Fruit fly (Drosophila melanogaster) whole organism, embryonic: ENCODE data around the gene CG14420.

ENCODE experiments used
- CG1233 ChIP-seq: fragments of 200-800 bp; sonication (Bioruptor generic); optimal IDR thresholded peaks from 4 replicates; lab custom pipeline; 2018; ENCODE audit warnings: missing biosample characterization, mild to moderate bottlenecking, missing genetic modification characterization
- CG13894 ChIP-seq: fragments of 200-800 bp; sonication (Bioruptor generic); optimal IDR thresholded peaks from 3 replicates; lab custom pipeline; 2018; ENCODE audit warnings: missing biosample characterization, mild to moderate bottlenecking, missing genetic modification characterization, moderate library complexity
- CG14860 ChIP-seq: fragments of 200-800 bp; sonication (Bioruptor generic); IDR thresholded peaks from 3 replicates; pipeline ENCODE4 v1.3.6; 2022; ENCODE audit warnings: missing biosample characterization, missing genetic modification characterization; ENCODE audit not compliant: partially characterized antibody
- CG1529 ChIP-seq: fragments of 200-800 bp; sonication (Bioruptor generic); optimal IDR thresholded peaks from 3 replicates; lab custom pipeline; 2018; ENCODE audit warnings: missing biosample characterization, missing genetic modification characterization
- CG1602 ChIP-seq: fragments of 200-800 bp; sonication (Bioruptor generic); optimal IDR thresholded peaks from 3 replicates; lab custom pipeline; 2016; ENCODE audit warnings: missing biosample characterization, missing genetic modification characterization
- CG16779 ChIP-seq: fragments of 200-800 bp; sonication (Bioruptor generic); IDR thresholded peaks from 2 replicates; pipeline ENCODE4 v1.3.6; 2022; ENCODE audit warnings: missing biosample characterization, missing genetic modification characterization
- CG18619 ChIP-seq: fragments of 200-800 bp; sonication (Bioruptor generic); optimal IDR thresholded peaks from 3 replicates; lab custom pipeline; 2017; ENCODE audit warnings: missing biosample characterization, mild to moderate bottlenecking, missing genetic modification characterization
- CG18764 ChIP-seq: fragments of 200-800 bp; sonication (Bioruptor generic); optimal IDR thresholded peaks from 3 replicates; lab custom pipeline; 2016; ENCODE audit warnings: missing biosample characterization, missing genetic modification characterization
- CG2120 ChIP-seq: fragments of 200-800 bp; sonication (Bioruptor generic); optimal IDR thresholded peaks from 3 replicates; lab custom pipeline; 2016; ENCODE audit warnings: missing biosample characterization, missing genetic modification characterization
- CG2199 ChIP-seq: fragments of 200-800 bp; sonication (Bioruptor generic); IDR thresholded peaks from 3 replicates; pipeline ENCODE4 v1.3.6; 2022; ENCODE audit warnings: missing biosample characterization, missing genetic modification characterization
- CG3065 ChIP-seq: fragments of 200-800 bp; sonication (Bioruptor generic); optimal IDR thresholded peaks from 2 replicates; lab custom pipeline; 2016; ENCODE audit warnings: missing biosample characterization, missing genetic modification characterization
- CG31224 ChIP-seq: fragments of 200-800 bp; sonication (Bioruptor generic); IDR thresholded peaks from 2 replicates; pipeline ENCODE4 v1.3.6; 2022; ENCODE audit warnings: missing biosample characterization, missing genetic modification characterization
- CG32767 ChIP-seq: fragments of 200-800 bp; sonication (Bioruptor generic); IDR thresholded peaks from 2 replicates; pipeline ENCODE4 v1.3.6; 2022; ENCODE audit warnings: missing biosample characterization, missing genetic modification characterization
- CG32772 ChIP-seq: fragments of 200-800 bp; sonication (Bioruptor generic); IDR thresholded peaks from 2 replicates; pipeline ENCODE4 v1.3.6; 2022; ENCODE audit warnings: missing biosample characterization, missing genetic modification characterization
- CG34224 ChIP-seq: fragments of 200-800 bp; sonication (Bioruptor generic); IDR thresholded peaks from 3 replicates; pipeline ENCODE4 v1.3.6; 2022; ENCODE audit warnings: missing biosample characterization, missing genetic modification characterization; ENCODE audit not compliant: partially characterized antibody
- CG4617 ChIP-seq: fragments of 200-800 bp; sonication (Bioruptor generic); optimal IDR thresholded peaks from 3 replicates; lab custom pipeline; 2016; ENCODE audit warnings: missing biosample characterization, missing genetic modification characterization, borderline replicate concordance
- CG6689 ChIP-seq: fragments of 200-800 bp; sonication (Bioruptor generic); IDR thresholded peaks from 2 replicates; pipeline ENCODE4 v1.3.6; 2022; ENCODE audit warnings: missing biosample characterization, missing genetic modification characterization
- CG7556 ChIP-seq: fragments of 200-800 bp; sonication (Bioruptor generic); optimal IDR thresholded peaks from 2 replicates; lab custom pipeline; 2017; ENCODE audit warnings: missing biosample characterization, mild to moderate bottlenecking, missing genetic modification characterization
- CG7745 ChIP-seq: fragments of 200-800 bp; sonication (Bioruptor generic); optimal IDR thresholded peaks from 2 replicates; lab custom pipeline; 2018; ENCODE audit warnings: missing biosample characterization, mild to moderate bottlenecking, missing genetic modification characterization, moderate library complexity
- CG7839 ChIP-seq: fragments of 200-800 bp; sonication (Bioruptor generic); optimal IDR thresholded peaks from 3 replicates; lab custom pipeline; 2018; ENCODE audit warnings: missing biosample characterization, mild to moderate bottlenecking, missing genetic modification characterization, moderate library complexity
- CG7987 ChIP-seq: fragments of 200-800 bp; sonication (Bioruptor generic); optimal IDR thresholded peaks from 2 replicates; lab custom pipeline; 2018; ENCODE audit warnings: missing biosample characterization, mild to moderate bottlenecking, missing genetic modification characterization, moderate library complexity
- CG8388 ChIP-seq: fragments of 200-800 bp; sonication (Bioruptor generic); optimal IDR thresholded peaks from 2 replicates; lab custom pipeline; 2019; ENCODE audit warnings: missing biosample characterization, mild to moderate bottlenecking, missing genetic modification characterization, moderate library complexity
- CG9437 ChIP-seq: fragments of 200-800 bp; sonication (Bioruptor generic); optimal IDR thresholded peaks from 2 replicates; lab custom pipeline; 2018; ENCODE audit warnings: missing biosample characterization, mild to moderate bottlenecking, missing genetic modification characterization
- CoRest ChIP-seq: fragments of 200-800 bp; sonication (Bioruptor generic); optimal IDR thresholded peaks from 3 replicates; lab custom pipeline; 2018; ENCODE audit warnings: missing biosample characterization, mild to moderate bottlenecking, missing genetic modification characterization, moderate library complexity
- D ChIP-seq, 2 experiments: fragments of 200-800 bp in 1 of 2; fragments of >200 bp in 1 of 2; sonication (Bioruptor generic) in 1 of 2; optimal IDR thresholded peaks; 2 replicates in 1 of 2; 3 replicates in 1 of 2; lab custom pipeline; 2017; ENCODE audit warnings: mild to moderate bottlenecking in 1 of 2, missing biosample characterization in 1 of 2, missing genetic modification characterization in 1 of 2, missing genetic modification reagents in 1 of 2
- Dll ChIP-seq: fragments of 200-800 bp; sonication (Bioruptor generic); IDR thresholded peaks from 4 replicates; pipeline ENCODE4 v1.3.6; 2022; ENCODE audit warnings: missing biosample characterization, missing genetic modification characterization; ENCODE audit not compliant: partially characterized antibody
- Fer1 ChIP-seq: fragments of 200-800 bp; sonication (Bioruptor generic); optimal IDR thresholded peaks from 2 replicates; lab custom pipeline; 2017; ENCODE audit warnings: missing biosample characterization, mild to moderate bottlenecking, missing genetic modification characterization
- GATAe ChIP-seq: fragments of 200-800 bp; sonication (Bioruptor generic); conservative IDR thresholded peaks from 2 replicates; pipeline ENCODE4 v1.3.6; 2022; ENCODE audit warnings: missing biosample characterization, missing genetic modification characterization
- HmgZ ChIP-seq: fragments of 200-800 bp; sonication (Bioruptor generic); optimal IDR thresholded peaks from 2 replicates; lab custom pipeline; 2018; ENCODE audit warnings: missing biosample characterization, mild to moderate bottlenecking, missing genetic modification characterization
- Mrtf ChIP-seq: fragments of 200-800 bp; sonication (Bioruptor generic); IDR thresholded peaks from 3 replicates; pipeline ENCODE4 v1.3.6; 2022; ENCODE audit warnings: missing biosample characterization, missing genetic modification characterization
- NC2α ChIP-seq: fragments of 200-800 bp; sonication (Bioruptor generic); optimal IDR thresholded peaks from 2 replicates; lab custom pipeline; 2016; ENCODE audit warnings: missing biosample characterization, missing genetic modification characterization
- Side ChIP-seq: fragments of 200-800 bp; sonication (Bioruptor generic); optimal IDR thresholded peaks from 2 replicates; lab custom pipeline; 2016; ENCODE audit warnings: missing biosample characterization, missing genetic modification characterization
- TFAM ChIP-seq: fragments of 200-800 bp; sonication (Bioruptor generic); optimal IDR thresholded peaks from 2 replicates; lab custom pipeline; 2017; ENCODE audit warnings: missing biosample characterization, missing genetic modification characterization, inconsistent platforms
- Tbp ChIP-seq: fragments of >200 bp; optimal IDR thresholded peaks from 2 replicates; lab custom pipeline; 2018; ENCODE audit warnings: missing biosample characterization, missing genetic modification characterization
- YL-1 ChIP-seq: fragments of 200-800 bp; sonication (Bioruptor generic); optimal IDR thresholded peaks from 3 replicates; lab custom pipeline; 2017; ENCODE audit warnings: missing biosample characterization, mild to moderate bottlenecking, missing genetic modification characterization
- abd-A ChIP-seq: fragments of 200-800 bp; sonication (Bioruptor generic); optimal IDR thresholded peaks from 3 replicates; lab custom pipeline; 2019; ENCODE audit warnings: missing biosample characterization, mild to moderate bottlenecking, missing genetic modification characterization, moderate library complexity
- br ChIP-seq: fragments of >200 bp; optimal IDR thresholded peaks from 2 replicates; lab custom pipeline; 2017
- corto ChIP-seq: fragments of 200-800 bp; sonication (Bioruptor generic); optimal IDR thresholded peaks from 2 replicates; lab custom pipeline; 2016; ENCODE audit warnings: missing biosample characterization, mild to moderate bottlenecking, missing genetic modification characterization, moderate library complexity
- danr ChIP-seq: fragments of 200-800 bp; sonication (Bioruptor generic); IDR thresholded peaks from 2 replicates; pipeline ENCODE4 v1.3.6; 2022; ENCODE audit warnings: missing biosample characterization, missing genetic modification characterization
- ems ChIP-seq: fragments of 200-800 bp; sonication (Bioruptor generic); optimal IDR thresholded peaks from 3 replicates; lab custom pipeline; 2016; ENCODE audit warnings: missing biosample characterization, missing genetic modification characterization
- hbn ChIP-seq: fragments of 200-800 bp; sonication (Bioruptor generic); IDR thresholded peaks from 2 replicates; pipeline ENCODE4 v1.3.6; 2022; ENCODE audit warnings: missing biosample characterization, missing genetic modification characterization; ENCODE audit not compliant: partially characterized antibody
- jing ChIP-seq: fragments of 200-800 bp; sonication (Bioruptor generic); optimal IDR thresholded peaks from 2 replicates; lab custom pipeline; 2018; ENCODE audit warnings: missing biosample characterization, mild to moderate bottlenecking, missing genetic modification characterization
- knrl ChIP-seq: fragments of 200-800 bp; sonication (Bioruptor generic); IDR thresholded peaks from 3 replicates; pipeline ENCODE4 v1.3.6; 2022; ENCODE audit warnings: missing biosample characterization, missing genetic modification characterization; ENCODE audit not compliant: partially characterized antibody
- mirr ChIP-seq: fragments of 200-800 bp; sonication (Bioruptor generic); optimal IDR thresholded peaks from 3 replicates; lab custom pipeline; 2018; ENCODE audit warnings: missing biosample characterization, mild to moderate bottlenecking, missing genetic modification characterization
- otp ChIP-seq: fragments of 200-800 bp; sonication (Bioruptor generic); IDR thresholded peaks from 3 replicates; pipeline ENCODE4, ENCODE4 v1.3.6; 2022; ENCODE audit warnings: missing biosample characterization, missing genetic modification characterization
- pita ChIP-seq: fragments of 200-800 bp; sonication (Bioruptor generic); optimal IDR thresholded peaks from 2 replicates; lab custom pipeline; 2017; ENCODE audit warnings: missing biosample characterization, mild to moderate bottlenecking, missing genetic modification characterization
- repo ChIP-seq: fragments of 200-800 bp; sonication (Bioruptor generic); optimal IDR thresholded peaks from 2 replicates; lab custom pipeline; 2016; ENCODE audit warnings: missing biosample characterization, missing genetic modification characterization
- tap ChIP-seq: fragments of 200-800 bp; optimal IDR thresholded peaks from 3 replicates; lab custom pipeline; 2019; ENCODE audit warnings: missing biosample characterization, mild to moderate bottlenecking, missing genetic modification characterization, moderate library complexity
- toy ChIP-seq: fragments of 200-800 bp; sonication (Bioruptor generic); IDR thresholded peaks from 2 replicates; pipeline ENCODE4 v1.3.6; 2022; ENCODE audit warnings: missing biosample characterization, missing genetic modification characterization
- usp ChIP-seq: fragments of >200 bp; optimal IDR thresholded peaks from 2 replicates; lab custom pipeline; 2017; ENCODE audit warnings: missing biosample characterization, missing genetic modification characterization
- zen2 ChIP-seq: fragments of 200-800 bp; sonication (Bioruptor generic); IDR thresholded peaks from 3 replicates; pipeline ENCODE4 v1.3.6; 2022; ENCODE audit warnings: missing biosample characterization, missing genetic modification characterization; ENCODE audit not compliant: partially characterized antibody

Gene CG14420

DNA sequence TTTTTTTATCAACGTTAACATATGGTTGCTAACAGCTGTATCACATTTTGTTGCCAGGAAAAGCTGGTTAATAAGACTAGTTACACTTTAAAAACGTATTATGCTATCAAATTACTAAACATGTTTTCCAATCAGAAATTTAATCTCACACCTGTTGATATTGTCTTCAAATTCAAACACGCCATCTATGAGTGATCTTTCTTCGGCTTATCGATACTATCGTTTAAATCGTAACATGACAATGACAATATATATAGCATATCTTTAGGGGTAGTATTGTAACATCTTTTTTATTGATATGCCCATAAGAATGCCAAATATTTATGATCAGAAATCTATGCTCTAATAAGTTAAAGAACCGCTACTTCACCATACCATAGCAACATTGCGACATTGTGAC is 10.5 kb downstream of the CG14420 start:
- TF ChIP-seq otp (GFP tag; lab: Robert Waterston, UW) = no peak
- TF ChIP-seq HmgZ (tag; lab: Kevin White, UChicago) = peak; percentile 26
- TF ChIP-seq danr (GFP tag; lab: Robert Waterston, UW) = no peak
- TF ChIP-seq CG1529 = no peak
- TF ChIP-seq CG13894 = peak; percentile 9
- TF ChIP-seq zen2 (GFP tag; lab: Robert Waterston, UW) = peak; percentile 54; the same call in 2 of the 3 replicates
- TF ChIP-seq TFAM (GFP tag; lab: Kevin White, UChicago) = no peak
- TF ChIP-seq br (lab: Kevin White, UChicago) = no peak
- TF ChIP-seq repo (GFP tag; lab: Kevin White, UChicago) = no peak
- TF ChIP-seq CG32767 = no peak
- no peak for TF ChIP-seq GATAe (GFP tag; lab: Robert Waterston, UW)
- no peak for TF ChIP-seq CG7987 (GFP tag; lab: Kevin White, UChicago)
- TF ChIP-seq CG31224 (GFP tag; lab: Robert Waterston, UW) = no peak
- TF ChIP-seq NC2α (GFP tag; lab: Kevin White, UChicago) = no peak
- TF ChIP-seq YL-1 (GFP tag; lab: Kevin White, UChicago) = no peak
- TF ChIP-seq usp (GFP tag; lab: Kevin White, UChicago) = no peak
- no peak for TF ChIP-seq CoRest (tag; lab: Kevin White, UChicago)
- no peak for TF ChIP-seq pita (GFP tag; lab: Kevin White, UChicago)
- TF ChIP-seq CG18619 (GFP tag; lab: Kevin White, UChicago) = no peak
- no peak for TF ChIP-seq ems (GFP tag; lab: Kevin White, UChicago)
- no peak for TF ChIP-seq jing (GFP tag; lab: Kevin White, UChicago)
- TF ChIP-seq CG6689 (GFP tag; lab: Robert Waterston, UW) = no peak
- TF ChIP-seq CG7745 = no peak
- peak; percentile 73 for TF ChIP-seq Dll (GFP tag; lab: Robert Waterston, UW)
- no peak for TF ChIP-seq CG14860
- no peak for TF ChIP-seq CG32772 (GFP tag; lab: Robert Waterston, UW)
- TF ChIP-seq CG4617 (GFP tag; lab: Kevin White, UChicago) = no peak
- 0 out of 3 replicates have a peak, but pooled peaks have one; percentile 12 for TF ChIP-seq CG2199 (GFP tag; lab: Robert Waterston, UW)
- TF ChIP-seq CG9437 (GFP tag; lab: Kevin White, UChicago) = no peak
- TF ChIP-seq CG16779 (GFP tag; lab: Robert Waterston, UW) = no peak
- no peak for TF ChIP-seq mirr (GFP tag; lab: Kevin White, UChicago)
- peak; percentile 28 for TF ChIP-seq tap (tag; lab: Kevin White, UChicago)
- peak; percentile 62; the same call in 2 of the 3 replicates for TF ChIP-seq CG34224 (GFP tag; lab: Robert Waterston, UW)
- no peak for TF ChIP-seq D (optimal IDR thresholded peaks at IDR 0.05; lab: Kevin White, UChicago)
- no peak for TF ChIP-seq D (GFP tag; optimal IDR thresholded peaks at IDR 0.05; lab: Kevin White, UChicago)
- TF ChIP-seq CG7839 = no peak
- no peak for TF ChIP-seq Fer1
- no peak for TF ChIP-seq CG8388 (GFP tag; lab: Kevin White, UChicago)
- TF ChIP-seq Side (GFP tag; lab: Kevin White, UChicago) = no peak
- no peak for TF ChIP-seq CG7556 (GFP tag; lab: Kevin White, UChicago)
- no peak for TF ChIP-seq CG3065 (GFP tag; lab: Kevin White, UChicago)
- TF ChIP-seq CG2120 (GFP tag; lab: Kevin White, UChicago) = no peak
- TF ChIP-seq CG1602 = no peak
- TF ChIP-seq knrl = peak; percentile 69
- no peak for TF ChIP-seq CG1233 (GFP tag; lab: Kevin White, UChicago)
- no peak for TF ChIP-seq Mrtf (GFP tag; lab: Robert Waterston, UW)
- TF ChIP-seq abd-A (tag; lab: Kevin White, UChicago) = no peak
- no peak for TF ChIP-seq toy (GFP tag; lab: Robert Waterston, UW)
- TF ChIP-seq Tbp = no peak
- TF ChIP-seq CG18764 (GFP tag; lab: Kevin White, UChicago) = no peak
- TF ChIP-seq hbn (GFP tag; lab: Robert Waterston, UW) = peak; percentile 76
- no peak for TF ChIP-seq corto (GFP tag; lab: Kevin White, UChicago)
